Fruit fly (Drosophila melanogaster): ENCODE data around the gene dsx.

DNA sequence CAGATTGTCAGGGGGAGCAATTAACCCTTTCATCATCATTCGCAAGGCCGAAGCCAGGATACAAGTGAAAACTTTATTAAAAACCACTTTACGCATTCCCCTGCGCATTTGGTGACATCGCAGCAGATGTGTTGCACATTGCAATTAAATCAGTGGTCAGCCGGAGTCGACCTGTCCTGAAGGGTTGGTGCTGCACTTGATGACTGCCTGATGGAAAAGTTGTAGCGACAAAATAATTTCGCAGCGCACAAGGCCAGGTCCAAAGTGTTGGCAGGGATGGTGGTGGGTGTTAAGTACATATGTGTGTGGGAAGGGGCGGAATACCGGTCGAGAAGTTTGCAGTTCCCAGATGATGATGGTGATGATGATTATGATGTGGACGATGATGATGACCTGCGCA lies 5.0 kb upstream of the dsx start:
- TF ChIP-seq Sox102F (GFP tag; optimal IDR thresholded peaks at IDR 0.05) (no peak), CG11294 (GFP tag; IDR thresholded peaks at IDR 0.05) (no peak), fd85E (GFP tag; optimal IDR thresholded peaks at IDR 0.05) (no peak), CG11762 (GFP tag; optimal IDR thresholded peaks at IDR 0.05; ENCODE audit: insufficient read depth) (no peak), CG16779 (tag; optimal IDR thresholded peaks at IDR 0.05) (no peak), CG4318 (GFP tag; optimal IDR thresholded peaks at IDR 0.05) (no peak), CG1621 (tag; optimal IDR thresholded peaks at IDR 0.05) (no peak), CG31627 (GFP tag; optimal IDR thresholded peaks at IDR 0.05) (no peak), Blimp-1 (GFP tag; optimal IDR thresholded peaks at IDR 0.05) (no peak)
